Fruit fly (Drosophila melanogaster): ENCODE measurements around the gene CG42446.

Gene CG42446

dm6 chr3R:16396565-16396964 is 36.7 kb upstream of the CG42446 start (continued):
- no peak for TF ChIP-seq zfh2 (GFP tag; optimal IDR thresholded peaks at IDR 0.05)
- TF ChIP-seq HmgZ (tag; optimal IDR thresholded peaks at IDR 0.05), result no peak
- TF ChIP-seq CG8281 (tag; optimal IDR thresholded peaks at IDR 0.05), result no peak
- TF ChIP-seq lbe (GFP tag; optimal IDR thresholded peaks at IDR 0.05), result no peak
- TF ChIP-seq crol (GFP tag; IDR thresholded peaks at IDR 0.05), result peak; percentile 66; the same call in 1 of the 2 replicates
- peak; percentile 22 for TF ChIP-seq cg (GFP tag; optimal IDR thresholded peaks at IDR 0.05)
- no peak for TF ChIP-seq Antp (GFP tag; optimal IDR thresholded peaks at IDR 0.05)
- no peak for TF ChIP-seq CG4820 (GFP tag; optimal IDR thresholded peaks at IDR 0.05)
- TF ChIP-seq CG11504 (tag; optimal IDR thresholded peaks at IDR 0.05), result no peak
- TF ChIP-seq chinmo (GFP tag; IDR thresholded peaks at IDR 0.05; ENCODE audit: partially characterized antibody), result no peak
- TF ChIP-seq HLH54F (GFP tag; optimal IDR thresholded peaks at IDR 0.05), result no peak
- no peak for TF ChIP-seq CG15696 (tag; optimal IDR thresholded peaks at IDR 0.05)
- TF ChIP-seq CG31388 (GFP tag; optimal IDR thresholded peaks at IDR 0.05), result no peak
- TF ChIP-seq HLH4C (GFP tag; IDR thresholded peaks at IDR 0.05; ENCODE audit: partially characterized antibody), result no peak
- no peak for TF ChIP-seq prd (optimal IDR thresholded peaks at IDR 0.05)
- no peak for TF ChIP-seq prd (GFP tag; IDR thresholded peaks at IDR 0.05)
- no peak for TF ChIP-seq CG3281 (GFP tag; optimal IDR thresholded peaks at IDR 0.05)
- no peak for TF ChIP-seq CG15011 (GFP tag; optimal IDR thresholded peaks at IDR 0.05)
- TF ChIP-seq run (tag; optimal IDR thresholded peaks at IDR 0.05), result no peak
- no peak for TF ChIP-seq chn (GFP tag; optimal IDR thresholded peaks at IDR 0.05)
- TF ChIP-seq phol (tag; optimal IDR thresholded peaks at IDR 0.05), result no peak
- no peak for TF ChIP-seq CG32767 (GFP tag; IDR thresholded peaks at IDR 0.05)
- no peak for TF ChIP-seq CrebB (tag; optimal IDR thresholded peaks at IDR 0.05)
- TF ChIP-seq CG17612 (GFP tag; IDR thresholded peaks at IDR 0.05), result no peak
- no peak for TF ChIP-seq CG30431 (GFP tag; optimal IDR thresholded peaks at IDR 0.05)
- no peak for TF ChIP-seq CG13624 (GFP tag; optimal IDR thresholded peaks at IDR 0.05)
- no peak for TF ChIP-seq peb (GFP tag; IDR thresholded peaks at IDR 0.05)
- TF ChIP-seq salm (tag; optimal IDR thresholded peaks at IDR 0.05), result no peak
- TF ChIP-seq CG5245 (GFP tag; optimal IDR thresholded peaks at IDR 0.05), result no peak
- TF ChIP-seq aop (GFP tag; IDR thresholded peaks at IDR 0.05), result no peak
- no peak for TF ChIP-seq CG32532 (GFP tag; IDR thresholded peaks at IDR 0.05)
- TF ChIP-seq Nf-YC (tag; optimal IDR thresholded peaks at IDR 0.05), result peak; percentile 76
- TF ChIP-seq bsh (GFP tag; optimal IDR thresholded peaks at IDR 0.05), result no peak
- no peak for TF ChIP-seq CG4730 (GFP tag; IDR thresholded peaks at IDR 0.05)
- no peak for TF ChIP-seq stc (GFP tag; IDR thresholded peaks at IDR 0.05)

dm6 chr3R:16395448-16395847 is 35.5 kb upstream of the CG42446 start:
- TF ChIP-seq Oli (tag; optimal IDR thresholded peaks at IDR 0.05), result no peak
- no peak for TF ChIP-seq prd (optimal IDR thresholded peaks at IDR 0.05)
- TF ChIP-seq prd (GFP tag; IDR thresholded peaks at IDR 0.05), result no peak
- no peak for TF ChIP-seq CG13287 (GFP tag; IDR thresholded peaks at IDR 0.05; ENCODE audit: partially characterized antibody)
- no peak for TF ChIP-seq esg (GFP tag; conservative IDR thresholded peaks at IDR 0.05)

- TF ChIP-seq CG14441 (GFP tag; IDR thresholded peaks at IDR 0.05) (peak; percentile 20; the same call in 1 of the 2 replicates), Hmx (GFP tag; optimal IDR thresholded peaks at IDR 0.05) (no peak)
These were observed 34.6 kb upstream of the CG42446 start for dm6 chr3R:16394531-16394930.
